Worm (Caenorhabditis elegans) whole organism, L2 larva: Measurements from ENCODE around the gene attf-4.
A peak's percentile ranks its signal among the peaks of the same experiment; 100 is the strongest.

Experiments
- C34F6.9 ChIP-seq: fragments of 150-350 bp; optimal IDR thresholded peaks from 2 replicates; lab custom pipeline; 2014; ENCODE audit warnings: missing biosample characterization, missing genetic modification characterization
- F13H6.1 ChIP-seq: sonication (generic microtip); optimal IDR thresholded peaks from 2 replicates; lab custom pipeline; 2016; ENCODE audit warnings: missing genetic modification characterization, missing compliant biosample characterization
- R02D3.7 ChIP-seq: fragments of 150-350 bp; optimal IDR thresholded peaks from 2 replicates; lab custom pipeline; 2014; ENCODE audit warnings: missing biosample characterization, missing genetic modification characterization
- Y55F3AM.14 ChIP-seq: fragments of 200-800 bp; sonication (Bioruptor generic); optimal IDR thresholded peaks from 2 replicates; lab custom pipeline; 2018; ENCODE audit warnings: mild to moderate bottlenecking, missing genetic modification characterization, missing compliant biosample characterization
- ZK546.5 ChIP-seq: sonication (generic microtip); optimal IDR thresholded peaks from 2 replicates; lab custom pipeline; 2017; ENCODE audit warnings: missing biosample characterization, missing genetic modification characterization
- aly-2 ChIP-seq: fragments of 150-350 bp; optimal IDR thresholded peaks from 2 replicates; lab custom pipeline; 2014; ENCODE audit warnings: missing biosample characterization, missing genetic modification characterization
- blmp-1 ChIP-seq: sonication (generic microtip); optimal IDR thresholded peaks from 2 replicates; lab custom pipeline; 2017; ENCODE audit warnings: missing genetic modification characterization, mild to moderate bottlenecking, missing compliant biosample characterization, antibody characterized with exemption, moderate library complexity; ENCODE audit not compliant: insufficient read depth
- ceh-16 ChIP-seq: fragments of 150-350 bp; optimal IDR thresholded peaks from 2 replicates; lab custom pipeline; 2014; ENCODE audit warnings: missing biosample characterization, missing genetic modification characterization
- ceh-82 ChIP-seq: fragments of 150-350 bp; optimal IDR thresholded peaks from 2 replicates; lab custom pipeline; 2014; ENCODE audit warnings: missing biosample characterization, missing genetic modification characterization
- crh-2 ChIP-seq: sonication (generic microtip); optimal IDR thresholded peaks from 2 replicates; lab custom pipeline; 2017; ENCODE audit warnings: missing biosample characterization, missing genetic modification characterization
- egl-27 ChIP-seq: sonication (generic microtip); optimal IDR thresholded peaks from 3 replicates; lab custom pipeline; 2017; ENCODE audit warnings: missing biosample characterization, missing genetic modification reagents, missing genetic modification characterization
- elt-3 ChIP-seq: sonication (generic microtip); optimal IDR thresholded peaks from 2 replicates; lab custom pipeline; 2017; ENCODE audit warnings: missing biosample characterization, missing genetic modification characterization
- fos-1 ChIP-seq: fragments of 150-350 bp; optimal IDR thresholded peaks from 2 replicates; lab custom pipeline; 2014; ENCODE audit warnings: missing biosample characterization, missing genetic modification characterization
- lin-39 ChIP-seq: fragments of 150-350 bp; optimal IDR thresholded peaks from 2 replicates; lab custom pipeline; 2014; ENCODE audit warnings: missing biosample characterization, missing genetic modification reagents, missing genetic modification characterization
- lsy-2 ChIP-seq, 2 experiments: fragments of 150-350 bp in 1 of 2; sonication (generic microtip) in 1 of 2; optimal IDR thresholded peaks; 2 replicates each; lab custom pipeline; 2014 to 2017; ENCODE audit warnings: missing biosample characterization in 2 of 2, missing genetic modification characterization in 2 of 2
- mbf-1 ChIP-seq: sonication (generic microtip); optimal IDR thresholded peaks from 2 replicates; lab custom pipeline; 2017; ENCODE audit warnings: missing biosample characterization, missing genetic modification characterization
- nhr-10 ChIP-seq: sonication (generic microtip); optimal IDR thresholded peaks from 2 replicates; lab custom pipeline; 2017; ENCODE audit warnings: missing biosample characterization, missing genetic modification characterization
- nhr-129 ChIP-seq: fragments of 150-350 bp; optimal IDR thresholded peaks from 2 replicates; lab custom pipeline; 2014; ENCODE audit warnings: missing biosample characterization, missing genetic modification characterization
- nhr-21 ChIP-seq: fragments of 150-350 bp; optimal IDR thresholded peaks from 2 replicates; lab custom pipeline; 2014; ENCODE audit warnings: missing biosample characterization, missing genetic modification characterization
- nhr-23 ChIP-seq: fragments of 150-350 bp; optimal IDR thresholded peaks from 2 replicates; lab custom pipeline; 2014; ENCODE audit warnings: missing biosample characterization, missing genetic modification reagents, missing genetic modification characterization
- nhr-25 ChIP-seq: fragments of 150-350 bp; sonication (generic microtip); optimal IDR thresholded peaks from 3 replicates; lab custom pipeline; 2014; ENCODE audit warnings: missing biosample characterization, missing genetic modification characterization
- nhr-6 ChIP-seq: fragments of 150-350 bp; optimal IDR thresholded peaks from 2 replicates; lab custom pipeline; 2014; ENCODE audit warnings: missing biosample characterization, missing genetic modification characterization
- nhr-77 ChIP-seq: fragments of 150-350 bp; optimal IDR thresholded peaks from 2 replicates; lab custom pipeline; 2014; ENCODE audit warnings: missing biosample characterization, missing genetic modification characterization
- peb-1 ChIP-seq: fragments of 150-350 bp; optimal IDR thresholded peaks from 2 replicates; lab custom pipeline; 2014; ENCODE audit warnings: missing biosample characterization, missing genetic modification characterization
- sem-4 ChIP-seq: fragments of 150-350 bp; optimal IDR thresholded peaks from 2 replicates; lab custom pipeline; 2014; ENCODE audit warnings: missing biosample characterization, missing genetic modification reagents, missing genetic modification characterization
- skn-1 ChIP-seq: sonication (generic microtip); optimal IDR thresholded peaks from 2 replicates; lab custom pipeline; 2017; ENCODE audit warnings: missing biosample characterization, missing genetic modification characterization
- sma-3 ChIP-seq: sonication (generic microtip); optimal IDR thresholded peaks from 2 replicates; lab custom pipeline; 2016; ENCODE audit warnings: missing genetic modification reagents, missing genetic modification characterization, missing compliant biosample characterization
- snpc-4 ChIP-seq: fragments of 150-350 bp; optimal IDR thresholded peaks from 2 replicates; lab custom pipeline; 2014; ENCODE audit warnings: missing biosample characterization, missing genetic modification characterization
- unc-55 ChIP-seq: fragments of 150-350 bp; sonication (generic microtip); optimal IDR thresholded peaks from 3 replicates; lab custom pipeline; 2014; ENCODE audit warnings: missing biosample characterization, missing genetic modification reagents, missing genetic modification characterization
- unc-62 ChIP-seq: fragments of 150-350 bp; optimal IDR thresholded peaks from 2 replicates; lab custom pipeline; 2014; ENCODE audit warnings: missing biosample characterization, missing genetic modification reagents, missing genetic modification characterization
- zag-1 ChIP-seq: fragments of 150-350 bp; optimal IDR thresholded peaks from 2 replicates; lab custom pipeline; 2014; ENCODE audit warnings: missing biosample characterization, missing genetic modification characterization
- ztf-11 ChIP-seq: sonication (generic microtip); optimal IDR thresholded peaks from 2 replicates; lab custom pipeline; 2017; ENCODE audit warnings: missing biosample characterization, missing genetic modification characterization
- ztf-4 ChIP-seq: fragments of 150-350 bp; optimal IDR thresholded peaks from 2 replicates; lab custom pipeline; 2014; ENCODE audit warnings: missing biosample characterization, missing genetic modification characterization

The attf-4 gene

DNA sequence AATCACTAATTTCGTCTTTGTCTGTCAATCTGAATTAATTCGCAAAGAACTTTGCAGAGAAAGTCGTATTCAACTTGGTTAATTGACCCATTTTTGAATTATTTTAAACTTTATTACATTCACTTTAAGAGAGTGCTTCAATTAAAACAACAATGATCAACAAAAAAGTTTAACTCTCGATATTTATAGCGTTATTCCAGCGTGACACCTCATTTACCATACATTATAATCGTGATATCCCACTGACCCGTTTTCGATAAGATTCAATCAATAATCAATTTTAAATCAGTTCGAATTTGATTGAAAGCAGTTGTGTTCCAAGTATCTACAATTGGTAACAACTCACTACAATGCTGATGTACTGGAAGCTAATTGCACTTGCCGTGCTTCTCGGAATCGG is 23.6 kb upstream of the attf-4 start, which contains the start of gene clc-10:
clc-10 (plus strand) TSS at position 301 of the 400 bp plus-strand sequence.
- TF ChIP-seq ceh-82 (tag; lab: Kevin White, UChicago) = no peak
- TF ChIP-seq, all 48 proteins: peak for 0

- TF ChIP-seq sma-3 (no peak), unc-62 (GFP tag; lab: Kevin White, UChicago) (no peak)
Observed at ce11 chrIII:6067557-6067956, 12.8 kb upstream of the attf-4 start, which contains the start of gene mapk-15. TSS of gene mapk-15 (plus strand) at chrIII:6067857.

DNA sequence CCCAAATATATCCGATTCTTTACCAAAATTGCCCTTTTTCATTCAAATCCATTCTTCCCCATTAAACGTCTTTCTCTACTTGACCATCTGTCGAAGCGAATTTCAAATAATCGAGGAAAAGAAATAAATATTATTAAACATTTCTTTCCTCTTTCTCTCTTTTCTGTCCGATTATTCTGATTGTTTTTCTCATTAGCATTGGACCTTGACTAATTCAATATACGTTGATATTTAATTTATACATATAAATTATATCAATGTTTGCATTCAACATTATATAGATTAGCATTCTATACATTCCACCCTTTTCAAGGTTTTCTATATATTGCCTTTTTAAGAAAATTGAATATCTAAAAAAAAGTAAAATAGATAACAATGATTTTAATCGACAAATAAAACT is 7.4 kb upstream of the attf-4 start:
- TF ChIP-seq peb-1 (tag; lab: Kevin White, UChicago) (no peak), snpc-4 (tag; lab: Kevin White, UChicago) (no peak), fos-1 (tag; lab: Kevin White, UChicago) (no peak), elt-3 (tag; lab: Kevin White, UChicago) (no peak)

DNA sequence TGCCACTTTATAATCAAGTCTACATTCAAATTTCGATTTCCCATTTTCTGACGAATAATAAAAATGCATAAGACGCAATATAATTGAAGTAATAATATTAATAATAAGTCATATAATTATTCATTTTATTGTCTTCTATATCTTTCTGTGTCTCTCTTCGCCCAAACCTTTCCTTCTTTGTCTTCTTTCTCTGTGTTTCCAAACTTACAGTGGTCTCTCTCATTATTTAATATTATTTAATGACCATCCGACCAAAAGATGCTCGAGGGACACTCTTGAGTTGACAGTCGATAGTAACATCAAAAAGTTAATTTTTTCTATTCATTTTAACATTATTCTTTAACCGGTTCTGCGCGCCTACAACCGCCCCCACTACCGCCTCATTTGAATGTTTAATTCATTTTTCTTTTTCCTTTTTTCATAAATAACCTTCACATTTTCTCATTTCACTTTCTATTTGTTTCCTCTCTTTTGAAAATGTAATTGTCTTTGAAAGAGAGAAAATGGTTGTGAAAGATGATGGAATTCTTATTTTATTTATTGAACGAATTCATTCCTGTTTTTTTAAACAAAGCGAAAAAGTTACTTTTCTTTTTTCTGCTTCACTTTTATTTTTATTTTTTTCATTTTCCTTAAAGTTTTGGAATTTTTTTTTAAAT is 6.6 kb upstream of the attf-4 start:
- TF ChIP-seq zag-1 (tag; lab: Kevin White, UChicago) = no peak
- peak; percentile 55 for TF ChIP-seq nhr-25 (tag; lab: Kevin White, UChicago)
- no peak for TF ChIP-seq nhr-10 (tag; lab: Kevin White, UChicago)
- TF ChIP-seq R02D3.7 (tag; lab: Kevin White, UChicago) = no peak
- TF ChIP-seq blmp-1 = peak; percentile 88
- no peak for TF ChIP-seq lin-39
- TF ChIP-seq lsy-2 (tag; optimal IDR thresholded peaks at IDR 0.05; lab: Kevin White, UChicago) = no peak

DNA sequence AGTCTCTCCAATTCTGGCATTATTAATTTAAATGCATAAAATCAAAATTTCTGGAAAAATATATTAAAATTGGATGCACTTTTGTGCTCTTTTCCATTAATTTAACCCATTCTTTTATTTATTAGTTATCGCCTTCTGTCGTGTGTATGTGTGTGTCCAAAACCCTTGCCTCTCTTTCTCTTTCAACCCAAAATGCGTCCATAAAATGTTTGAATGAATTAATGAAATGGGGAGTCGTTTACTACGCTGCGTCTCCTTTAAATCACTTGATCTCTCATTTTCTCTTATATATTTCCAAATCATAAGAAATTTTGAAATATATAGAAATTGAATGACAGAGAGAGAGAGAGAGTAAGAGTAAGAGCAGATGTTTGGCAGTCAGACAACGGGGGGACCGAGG is 2.4 kb upstream of the attf-4 start:
- no peak for TF ChIP-seq aly-2
- no peak for TF ChIP-seq nhr-25 (tag; lab: Kevin White, UChicago)
- no peak for TF ChIP-seq skn-1
- no peak for TF ChIP-seq snpc-4 (tag; lab: Kevin White, UChicago)
- TF ChIP-seq ZK546.5 (tag; lab: Kevin White, UChicago) = no peak
- peak; percentile 48 for TF ChIP-seq unc-55 (GFP tag; lab: Kevin White, UChicago)
- peak; percentile 33 for TF ChIP-seq C34F6.9 (tag; lab: Kevin White, UChicago)
- TF ChIP-seq lsy-2 (tag; optimal IDR thresholded peaks at IDR 0.05; lab: Kevin White, UChicago) = peak in 1 of 2 experiments; percentile 7
- TF ChIP-seq ztf-4 (tag; lab: Kevin White, UChicago) = no peak
- TF ChIP-seq, all 48 proteins: peak for 3

- peak; percentile 15 for TF ChIP-seq nhr-129
- no peak for TF ChIP-seq lin-39
- TF ChIP-seq C34F6.9 (tag; lab: Kevin White, UChicago) = peak; percentile 30
Observed at ce11 chrIII:6078917-6079316, 1.4 kb upstream of the attf-4 start.

ce11 chrIII:6085311-6085710 is 4.9 kb downstream of the attf-4 start:
- TF ChIP-seq nhr-21 (no peak), nhr-23 (tag; lab: Kevin White, UChicago) (no peak), R02D3.7 (tag; lab: Kevin White, UChicago) (no peak), ZK546.5 (tag; lab: Kevin White, UChicago) (no peak), ztf-11 (no peak), nhr-6 (tag; lab: Kevin White, UChicago) (no peak), Y55F3AM.14 (GFP tag; lab: Kevin White, UChicago) (no peak), ztf-4 (tag; lab: Kevin White, UChicago) (no peak), snpc-4 (tag; lab: Kevin White, UChicago) (no peak), crh-2 (no peak), ceh-16 (tag; lab: Kevin White, UChicago) (no peak), peb-1 (tag; lab: Kevin White, UChicago) (no peak), egl-27 (tag; lab: Kevin White, UChicago) (no peak), sem-4 (tag; lab: Kevin White, UChicago) (no peak), nhr-77 (tag; lab: Kevin White, UChicago) (no peak), ceh-82 (tag; lab: Kevin White, UChicago) (no peak), mbf-1 (tag; lab: Kevin White, UChicago) (no peak), skn-1 (no peak), F13H6.1 (tag; lab: Kevin White, UChicago) (no peak), fos-1 (tag; lab: Kevin White, UChicago) (no peak)
